Fruit fly (Drosophila melanogaster): ENCODE measurements around the gene LanB2.

- TF ChIP-seq tai (GFP tag; optimal IDR thresholded peaks at IDR 0.05), result no peak
- peak; percentile 9 for TF ChIP-seq dmrt93B (GFP tag; optimal IDR thresholded peaks at IDR 0.05)
- TF ChIP-seq Hnf4 (GFP tag; optimal IDR thresholded peaks at IDR 0.05), result no peak
- no peak for TF ChIP-seq psq (GFP tag; optimal IDR thresholded peaks at IDR 0.05)
- no peak for TF ChIP-seq lola (GFP tag; optimal IDR thresholded peaks at IDR 0.05)
- no peak for TF ChIP-seq Hr78 (GFP tag; optimal IDR thresholded peaks at IDR 0.05)
- no peak for TF ChIP-seq sage (GFP tag; optimal IDR thresholded peaks at IDR 0.05)
- no peak for TF ChIP-seq Rel (GFP tag; optimal IDR thresholded peaks at IDR 0.05)
- no peak for TF ChIP-seq Rel (tag; optimal IDR thresholded peaks at IDR 0.05)
- no peak for TF ChIP-seq Vsx2 (GFP tag; optimal IDR thresholded peaks at IDR 0.05; ENCODE audit: partially characterized antibody)
- no peak for TF ChIP-seq h (GFP tag; optimal IDR thresholded peaks at IDR 0.05)
These were observed 640 bp upstream of the LanB2 start for dm6 chr3L:9613960-9614588.
